Worm (Caenorhabditis elegans): ENCODE measurements around the gene Y46C8AL.11.

ce11 chrIV:3914462-3914861 is 28.6 kb upstream of the Y46C8AL.11 start, which contains the start of gene F56D6.19:
- TF ChIP-seq ama-1 (optimal IDR thresholded peaks at IDR 0.05) (no peak), hnd-1 (tag; optimal IDR thresholded peaks at IDR 0.05) (no peak), B0310.2 (tag; optimal IDR thresholded peaks at IDR 0.05) (no peak), flt-1 (GFP tag; IDR thresholded peaks at IDR 0.05) (no peak), ceh-13 (GFP tag; optimal IDR thresholded peaks at IDR 0.05) (no peak), aly-1 (tag; optimal IDR thresholded peaks at IDR 0.05) (no peak), hmbx-1 (tag; optimal IDR thresholded peaks at IDR 0.05) (no peak), scrt-1 (GFP tag; IDR thresholded peaks at IDR 0.05) (no peak), tbx-11 (GFP tag; IDR thresholded peaks at IDR 0.05) (no peak), ets-7 (tag; optimal IDR thresholded peaks at IDR 0.05) (no peak)
